Fruit fly (Drosophila melanogaster) whole organism, embryonic: Measurements from ENCODE around the gene CG11263.

ENCODE experiments used
- Aef1 ChIP-seq: fragments of 200-800 bp; sonication (Bioruptor generic); IDR thresholded peaks from 3 replicates; pipeline ENCODE4 v1.3.6; 2022; ENCODE audit warnings: missing biosample characterization, missing genetic modification characterization
- CG10267 ChIP-seq: fragments of 200-800 bp; sonication (Bioruptor generic); optimal IDR thresholded peaks from 2 replicates; lab custom pipeline; 2018; ENCODE audit warnings: missing biosample characterization, mild to moderate bottlenecking, missing genetic modification characterization, moderate library complexity
- CG10543 ChIP-seq: fragments of 200-800 bp; sonication (Bioruptor generic); optimal IDR thresholded peaks from 3 replicates; lab custom pipeline; 2017; ENCODE audit warnings: missing biosample characterization, mild to moderate bottlenecking, missing genetic modification characterization, moderate library complexity
- CG11085 ChIP-seq: fragments of 200-800 bp; sonication (Bioruptor generic); IDR thresholded peaks from 2 replicates; pipeline ENCODE4 v1.3.6; 2022; ENCODE audit warnings: missing biosample characterization, missing genetic modification characterization
- CG11560 ChIP-seq: fragments of 200-800 bp; sonication (Bioruptor generic); IDR thresholded peaks from 3 replicates; pipeline ENCODE4 v1.3.6; 2022; ENCODE audit warnings: missing biosample characterization, missing genetic modification characterization
- CG12104 ChIP-seq: fragments of 200-800 bp; sonication (Bioruptor generic); optimal IDR thresholded peaks from 3 replicates; lab custom pipeline; 2016; ENCODE audit warnings: missing biosample characterization, missing genetic modification characterization
- CG13123 ChIP-seq: fragments of 200-800 bp; sonication (Bioruptor generic); optimal IDR thresholded peaks from 2 replicates; lab custom pipeline; 2016; ENCODE audit warnings: missing biosample characterization, missing genetic modification characterization
- CG14667 ChIP-seq: fragments of 200-800 bp; sonication (Bioruptor generic); IDR thresholded peaks from 2 replicates; pipeline ENCODE4 v1.3.6; 2022; ENCODE audit warnings: missing biosample characterization, missing genetic modification characterization
- CG14710 ChIP-seq: fragments of 200-800 bp; sonication (Bioruptor generic); optimal IDR thresholded peaks from 3 replicates; lab custom pipeline; 2019; ENCODE audit warnings: missing biosample characterization, mild to moderate bottlenecking, missing genetic modification characterization, moderate library complexity
- CG1602 ChIP-seq: fragments of 200-800 bp; sonication (Bioruptor generic); optimal IDR thresholded peaks from 3 replicates; lab custom pipeline; 2016; ENCODE audit warnings: missing biosample characterization, missing genetic modification characterization
- CG17612 ChIP-seq: fragments of 200-800 bp; sonication (Bioruptor generic); IDR thresholded peaks from 2 replicates; pipeline ENCODE4 v1.3.6; 2022; ENCODE audit warnings: missing biosample characterization, missing genetic modification characterization
- CG1792 ChIP-seq: fragments of 200-800 bp; sonication (Bioruptor generic); optimal IDR thresholded peaks from 2 replicates; lab custom pipeline; 2016; ENCODE audit warnings: missing biosample characterization, missing genetic modification characterization
- CG18011 ChIP-seq: fragments of 200-800 bp; sonication (Bioruptor generic); optimal IDR thresholded peaks from 2 replicates; lab custom pipeline; 2017; ENCODE audit warnings: missing biosample characterization, missing genetic modification characterization, mild to moderate bottlenecking, moderate library complexity, missing genotype
- CG31441 ChIP-seq: fragments of 200-800 bp; sonication (Bioruptor generic); IDR thresholded peaks from 2 replicates; pipeline ENCODE4 v1.3.6; 2022; ENCODE audit warnings: missing biosample characterization, missing genetic modification characterization
- CG33213 ChIP-seq: fragments of 200-800 bp; sonication (Bioruptor generic); optimal IDR thresholded peaks from 3 replicates; lab custom pipeline; 2016; ENCODE audit warnings: missing biosample characterization, missing genetic modification characterization
- CG5180 ChIP-seq: fragments of 200-800 bp; sonication (Bioruptor generic); optimal IDR thresholded peaks from 3 replicates; lab custom pipeline; 2017; ENCODE audit warnings: missing biosample characterization, missing genetic modification characterization, mild to moderate bottlenecking, moderate library complexity, missing genetic modification reagents
- CG7963 ChIP-seq: fragments of 200-800 bp; sonication (Bioruptor generic); IDR thresholded peaks from 3 replicates; pipeline ENCODE4 v1.3.6; 2022; ENCODE audit warnings: missing biosample characterization, missing genetic modification characterization; ENCODE audit not compliant: partially characterized antibody
- D19A ChIP-seq: fragments of 200-800 bp; optimal IDR thresholded peaks from 3 replicates; lab custom pipeline; 2019; ENCODE audit warnings: missing biosample characterization, mild to moderate bottlenecking, missing genetic modification characterization, moderate library complexity
- Deaf1 ChIP-seq: fragments of 200-800 bp; optimal IDR thresholded peaks from 3 replicates; lab custom pipeline; 2019; ENCODE audit warnings: missing biosample characterization, mild to moderate bottlenecking, missing genetic modification characterization, moderate library complexity
- Dip3 ChIP-seq: fragments of 200-800 bp; sonication (Bioruptor generic); optimal IDR thresholded peaks from 3 replicates; lab custom pipeline; 2016; ENCODE audit warnings: missing biosample characterization, missing genetic modification characterization
- H15 ChIP-seq: fragments of 200-800 bp; sonication (Bioruptor generic); IDR thresholded peaks from 3 replicates; pipeline ENCODE4 v1.3.6; 2022; ENCODE audit warnings: missing biosample characterization, missing genetic modification characterization
- HHEX ChIP-seq: fragments of 200-800 bp; sonication (Bioruptor generic); optimal IDR thresholded peaks from 3 replicates; lab custom pipeline; 2017; ENCODE audit warnings: missing biosample characterization, mild to moderate bottlenecking, missing genetic modification characterization, missing genetic modification reagents
- HmgD ChIP-seq: fragments of 200-800 bp; sonication (Bioruptor generic); optimal IDR thresholded peaks from 3 replicates; lab custom pipeline; 2016; ENCODE audit warnings: missing biosample characterization, missing genetic modification characterization
- Hr51 ChIP-seq, 2 experiments: fragments of 200-800 bp; sonication (Bioruptor generic); optimal IDR thresholded peaks; 2 replicates in 1 of 2; 3 replicates in 1 of 2; lab custom pipeline; 2016 to 2018; ENCODE audit warnings: missing biosample characterization in 2 of 2, missing genetic modification characterization in 2 of 2, mild to moderate bottlenecking in 1 of 2, moderate library complexity in 1 of 2
- Hr78 ChIP-seq, 2 experiments: fragments of 200-800 bp in 1 of 2; fragments of >200 bp in 1 of 2; sonication (Bioruptor generic) in 1 of 2; optimal IDR thresholded peaks; 2 replicates each; lab custom pipeline; 2017 to 2019; ENCODE audit warnings: missing biosample characterization in 2 of 2, missing genetic modification characterization in 2 of 2, mild to moderate bottlenecking in 1 of 2, moderate library complexity in 1 of 2
- MBD-R2 ChIP-seq: fragments of 200-800 bp; sonication (Bioruptor generic); IDR thresholded peaks from 2 replicates; pipeline ENCODE4 v1.3.6; 2022; ENCODE audit warnings: missing biosample characterization, missing genetic modification characterization
- MESR4 ChIP-seq: fragments of 200-800 bp; sonication (Bioruptor generic); optimal IDR thresholded peaks from 2 replicates; lab custom pipeline; 2018; ENCODE audit warnings: missing biosample characterization, mild to moderate bottlenecking, missing genetic modification characterization, moderate library complexity
- Mad ChIP-seq: fragments of 200-800 bp; sonication (Bioruptor generic); optimal IDR thresholded peaks from 2 replicates; lab custom pipeline; 2016; ENCODE audit warnings: missing biosample characterization, missing genetic modification characterization
- NK7.1 ChIP-seq: fragments of 200-800 bp; sonication (Bioruptor generic); optimal IDR thresholded peaks from 3 replicates; lab custom pipeline; 2016; ENCODE audit warnings: missing biosample characterization, missing genetic modification characterization
- Sox100B ChIP-seq: fragments of 200-800 bp; sonication (Bioruptor generic); optimal IDR thresholded peaks from 3 replicates; lab custom pipeline; 2018; ENCODE audit warnings: missing biosample characterization, mild to moderate bottlenecking, missing genetic modification characterization
- ase ChIP-seq: fragments of 200-800 bp; sonication (Bioruptor generic); IDR thresholded peaks from 3 replicates; pipeline ENCODE4 v1.3.6; 2022; ENCODE audit warnings: missing biosample characterization, missing genetic modification characterization
- ato ChIP-seq: fragments of 200-800 bp; sonication (Bioruptor generic); IDR thresholded peaks from 2 replicates; pipeline ENCODE4 v1.3.6; 2022; ENCODE audit warnings: missing biosample characterization, missing genetic modification characterization; ENCODE audit not compliant: partially characterized antibody
- chif ChIP-seq, 2 experiments: fragments of 200-800 bp; sonication (Bioruptor generic); optimal IDR thresholded peaks; 3 replicates each; lab custom pipeline; 2016; ENCODE audit warnings: missing biosample characterization in 2 of 2, missing genetic modification characterization in 2 of 2
- dati ChIP-seq: fragments of 200-800 bp; sonication (Bioruptor generic); IDR thresholded peaks from 2 replicates; pipeline ENCODE4 v1.3.6; 2022; ENCODE audit warnings: missing biosample characterization, missing genetic modification characterization
- hb ChIP-seq: fragments of 200-800 bp; sonication (Bioruptor generic); IDR thresholded peaks from 3 replicates; pipeline ENCODE4 v1.3.6; 2022; ENCODE audit warnings: missing biosample characterization, missing genetic modification characterization; ENCODE audit not compliant: partially characterized antibody
- her ChIP-seq: fragments of 200-800 bp; sonication (Bioruptor generic); optimal IDR thresholded peaks from 2 replicates; lab custom pipeline; 2016; ENCODE audit warnings: missing biosample characterization, missing genetic modification characterization
- insv ChIP-seq, 2 experiments: fragments of 200-800 bp; sonication (Bioruptor generic); optimal IDR thresholded peaks; 3 replicates each; lab custom pipeline; 2016 to 2018; ENCODE audit warnings: missing biosample characterization in 2 of 2, missing genetic modification characterization in 2 of 2
- jing ChIP-seq: fragments of 200-800 bp; sonication (Bioruptor generic); optimal IDR thresholded peaks from 2 replicates; lab custom pipeline; 2018; ENCODE audit warnings: missing biosample characterization, mild to moderate bottlenecking, missing genetic modification characterization
- mld ChIP-seq: fragments of 200-800 bp; sonication (Bioruptor generic); IDR thresholded peaks from 3 replicates; pipeline ENCODE4 v1.3.6; 2022; ENCODE audit warnings: missing biosample characterization, missing genetic modification characterization; ENCODE audit not compliant: partially characterized antibody
- p53 ChIP-seq: fragments of 200-800 bp; sonication (Bioruptor generic); optimal IDR thresholded peaks from 2 replicates; lab custom pipeline; 2016; ENCODE audit warnings: missing biosample characterization, missing genetic modification characterization
- psq ChIP-seq: fragments of 200-800 bp; sonication (Bioruptor generic); optimal IDR thresholded peaks from 2 replicates; lab custom pipeline; 2017; ENCODE audit warnings: missing biosample characterization, missing genetic modification characterization
- pzg ChIP-seq: fragments of 200-800 bp; sonication (Bioruptor generic); optimal IDR thresholded peaks from 3 replicates; lab custom pipeline; 2018; ENCODE audit warnings: missing biosample characterization, mild to moderate bottlenecking, missing genetic modification characterization, moderate library complexity
- row ChIP-seq: fragments of 200-800 bp; sonication (Bioruptor generic); IDR thresholded peaks from 3 replicates; pipeline ENCODE4 v1.3.6; 2022; ENCODE audit warnings: missing biosample characterization, missing genetic modification characterization
- tap ChIP-seq: fragments of 200-800 bp; optimal IDR thresholded peaks from 3 replicates; lab custom pipeline; 2019; ENCODE audit warnings: missing biosample characterization, mild to moderate bottlenecking, missing genetic modification characterization, moderate library complexity
- toy ChIP-seq: fragments of 200-800 bp; sonication (Bioruptor generic); IDR thresholded peaks from 2 replicates; pipeline ENCODE4 v1.3.6; 2022; ENCODE audit warnings: missing biosample characterization, missing genetic modification characterization
- tx ChIP-seq: fragments of 200-800 bp; sonication (Bioruptor generic); optimal IDR thresholded peaks from 2 replicates; lab custom pipeline; 2016; ENCODE audit warnings: missing biosample characterization, missing genetic modification characterization
- usp ChIP-seq: fragments of >200 bp; optimal IDR thresholded peaks from 2 replicates; lab custom pipeline; 2017; ENCODE audit warnings: missing biosample characterization, missing genetic modification characterization
- wek ChIP-seq: fragments of 200-800 bp; sonication (Bioruptor generic); optimal IDR thresholded peaks from 3 replicates; lab custom pipeline; 2018; ENCODE audit warnings: missing biosample characterization, mild to moderate bottlenecking, missing genetic modification characterization, moderate library complexity

Gene CG11263

dm6 chr3L:13022854-13023560, 16.4 kb downstream of the CG11263 start, which contains the start of gene RpS12 (continued):
- TF ChIP-seq Hr51 (GFP tag; optimal IDR thresholded peaks at IDR 0.05; lab: Kevin White, UChicago) (peak; percentile 56 to 74), CG1792 (GFP tag; lab: Kevin White, UChicago) (peak; percentile 62), toy (peak; percentile 64; the same call in 1 of the 2 replicates), Hr78 (GFP tag; optimal IDR thresholded peaks at IDR 0.05; lab: Kevin White, UChicago) (no peak), tx (peak; percentile 51), CG5180 (GFP tag; lab: Kevin White, UChicago) (peak; percentile 37), CG1602 (GFP tag; lab: Kevin White, UChicago) (peak; percentile 66), HHEX (GFP tag; lab: Kevin White, UChicago) (peak; percentile 85), CG14667 (GFP tag; lab: Robert Waterston, UW) (peak; percentile 46), tap (tag; lab: Kevin White, UChicago) (peak; percentile 58), CG12104 (peak; percentile 77), CG14710 (tag; lab: Kevin White, UChicago) (peak; percentile 73), CG18011 (peak; percentile 67), Sox100B (GFP tag; lab: Kevin White, UChicago) (peak; percentile 65), her (GFP tag; lab: Kevin White, UChicago) (peak; percentile 85), HmgD (GFP tag; lab: Kevin White, UChicago) (peak; percentile 69), CG10543 (GFP tag; lab: Kevin White, UChicago) (peak; percentile 63), ase (GFP tag; lab: Robert Waterston, UW) (peak; percentile 79), CG17612 (GFP tag; lab: Robert Waterston, UW) (no peak), Deaf1 (tag; lab: Kevin White, UChicago) (peak; percentile 13), CG13123 (GFP tag; lab: Kevin White, UChicago) (peak; percentile 57), insv (GFP tag; optimal IDR thresholded peaks at IDR 0.05; lab: Kevin White, UChicago) (peak in 1 of 2 experiments; percentile 62), p53 (GFP tag; lab: Kevin White, UChicago) (peak; percentile 64), chif (GFP tag; optimal IDR thresholded peaks at IDR 0.05; lab: Kevin White, UChicago) (peak; percentile 50 to 75), Dip3 (GFP tag; lab: Kevin White, UChicago) (peak; percentile 68), CG11560 (tag; lab: Robert Waterston, UW) (no peak), jing (GFP tag; lab: Kevin White, UChicago) (peak; percentile 22), ato (GFP tag; lab: Robert Waterston, UW) (peak; percentile 85), CG33213 (GFP tag; lab: Kevin White, UChicago) (peak; percentile 81), CG11085 (GFP tag; lab: Robert Waterston, UW) (peak; percentile 71; the same call in 1 of the 2 replicates), row (peak; percentile 80), wek (peak; percentile 88), Aef1 (GFP tag; lab: Robert Waterston, UW) (peak; percentile 74), CG31441 (GFP tag; lab: Robert Waterston, UW) (peak; percentile 47), CG10267 (tag; lab: Kevin White, UChicago) (peak; percentile 72), MESR4 (GFP tag; lab: Kevin White, UChicago) (peak; percentile 99), usp (no peak), Mad (GFP tag; lab: Kevin White, UChicago) (peak; percentile 55), psq (GFP tag; lab: Kevin White, UChicago) (no peak), D19A (tag; lab: Kevin White, UChicago) (no peak), H15 (GFP tag; lab: Robert Waterston, UW) (peak; percentile 79; the same call in 2 of the 3 replicates), CG7963 (peak; percentile 51; the same call in 2 of the 3 replicates), MBD-R2 (peak; percentile 43; the same call in 1 of the 2 replicates), dati (peak; percentile 20; the same call in 1 of the 2 replicates), NK7.1 (GFP tag; lab: Kevin White, UChicago) (peak; percentile 63), mld (GFP tag; lab: Robert Waterston, UW) (peak; percentile 70; the same call in 2 of the 3 replicates), hb (GFP tag; lab: Robert Waterston, UW) (peak; percentile 82), pzg (GFP tag; lab: Kevin White, UChicago) (peak; percentile 81)
